Fruit fly (Drosophila melanogaster) whole organism, embryonic: ENCODE data around the gene CG10738.

ENCODE experiments used
- Aef1 ChIP-seq: fragments of 200-800 bp; sonication (Bioruptor generic); IDR thresholded peaks from 3 replicates; pipeline ENCODE4 v1.3.6; 2022; ENCODE audit warnings: missing biosample characterization, missing genetic modification characterization
- Atf3 ChIP-seq: fragments of 200-800 bp; sonication (Bioruptor generic); optimal IDR thresholded peaks from 3 replicates; lab custom pipeline; 2016; ENCODE audit warnings: missing biosample characterization, missing genetic modification characterization
- Bgb ChIP-seq: fragments of 200-800 bp; sonication (Bioruptor generic); IDR thresholded peaks from 2 replicates; pipeline ENCODE4 v1.3.6; 2022; ENCODE audit warnings: missing biosample characterization, missing genetic modification characterization; ENCODE audit not compliant: partially characterized antibody
- CG11723 ChIP-seq: fragments of 200-800 bp; sonication (Bioruptor generic); optimal IDR thresholded peaks from 2 replicates; lab custom pipeline; 2017; ENCODE audit warnings: missing biosample characterization, mild to moderate bottlenecking, missing genetic modification characterization
- CG1233 ChIP-seq: fragments of 200-800 bp; sonication (Bioruptor generic); optimal IDR thresholded peaks from 4 replicates; lab custom pipeline; 2018; ENCODE audit warnings: missing biosample characterization, mild to moderate bottlenecking, missing genetic modification characterization
- CG16863 ChIP-seq: fragments of 200-800 bp; sonication (Bioruptor generic); optimal IDR thresholded peaks from 3 replicates; lab custom pipeline; 2016; ENCODE audit warnings: missing biosample characterization, missing genetic modification characterization
- CG17359 ChIP-seq: fragments of 200-800 bp; sonication (Bioruptor generic); optimal IDR thresholded peaks from 3 replicates; lab custom pipeline; 2018; ENCODE audit warnings: missing biosample characterization, mild to moderate bottlenecking, missing genetic modification characterization, moderate library complexity
- CG30403 ChIP-seq: fragments of 200-800 bp; sonication (Bioruptor generic); optimal IDR thresholded peaks from 3 replicates; lab custom pipeline; 2016; ENCODE audit warnings: missing biosample characterization, missing genetic modification characterization
- CG32767 ChIP-seq: fragments of 200-800 bp; sonication (Bioruptor generic); IDR thresholded peaks from 2 replicates; pipeline ENCODE4 v1.3.6; 2022; ENCODE audit warnings: missing biosample characterization, missing genetic modification characterization
- CG34422 ChIP-seq: fragments of 200-800 bp; sonication (Bioruptor generic); IDR thresholded peaks from 3 replicates; pipeline ENCODE4 v1.3.6; 2022; ENCODE audit warnings: missing biosample characterization, missing genetic modification characterization
- CG3995 ChIP-seq: fragments of 200-800 bp; sonication (Bioruptor generic); optimal IDR thresholded peaks from 3 replicates; lab custom pipeline; 2016; ENCODE audit warnings: missing biosample characterization, missing genetic modification characterization
- CG4404 ChIP-seq: fragments of 200-800 bp; sonication (Bioruptor generic); IDR thresholded peaks from 2 replicates; pipeline ENCODE4 v1.3.6; 2022; ENCODE audit warnings: missing biosample characterization, missing genetic modification characterization
- CG5245 ChIP-seq: fragments of 200-800 bp; sonication (Bioruptor generic); optimal IDR thresholded peaks from 3 replicates; lab custom pipeline; 2016; ENCODE audit warnings: missing biosample characterization, missing genetic modification characterization
- CG6813 ChIP-seq: fragments of 200-800 bp; sonication (Bioruptor generic); optimal IDR thresholded peaks from 2 replicates; lab custom pipeline; 2017; ENCODE audit warnings: missing biosample characterization, missing genetic modification characterization, mild to moderate bottlenecking, moderate library complexity, missing genetic modification reagents
- CG7357 ChIP-seq: fragments of 200-800 bp; sonication (Bioruptor generic); IDR thresholded peaks from 3 replicates; pipeline ENCODE4 v1.3.6; 2022; ENCODE audit warnings: missing biosample characterization, missing genetic modification characterization
- CoRest ChIP-seq: fragments of 200-800 bp; sonication (Bioruptor generic); optimal IDR thresholded peaks from 3 replicates; lab custom pipeline; 2018; ENCODE audit warnings: missing biosample characterization, mild to moderate bottlenecking, missing genetic modification characterization, moderate library complexity
- D19A ChIP-seq: fragments of 200-800 bp; optimal IDR thresholded peaks from 3 replicates; lab custom pipeline; 2019; ENCODE audit warnings: missing biosample characterization, mild to moderate bottlenecking, missing genetic modification characterization, moderate library complexity
- Dad ChIP-seq: fragments of 200-800 bp; sonication (Bioruptor generic); optimal IDR thresholded peaks from 3 replicates; lab custom pipeline; 2016; ENCODE audit warnings: missing biosample characterization, missing genetic modification characterization
- Doc3 ChIP-seq: fragments of 200-800 bp; sonication (Bioruptor generic); IDR thresholded peaks from 3 replicates; pipeline ENCODE4 v1.3.6; 2022; ENCODE audit warnings: missing biosample characterization, missing genetic modification characterization; ENCODE audit not compliant: partially characterized antibody
- Dp ChIP-seq: fragments of 200-800 bp; sonication (Bioruptor generic); optimal IDR thresholded peaks from 2 replicates; lab custom pipeline; 2018; ENCODE audit warnings: missing biosample characterization, mild to moderate bottlenecking, missing genetic modification characterization, moderate library complexity
- Dref ChIP-seq: fragments of 200-800 bp; sonication (Bioruptor generic); IDR thresholded peaks from 2 replicates; pipeline ENCODE4 v1.3.6; 2022; ENCODE audit warnings: missing biosample characterization, missing genetic modification characterization
- Elba2 ChIP-seq: fragments of 200-800 bp; sonication (Bioruptor generic); optimal IDR thresholded peaks from 3 replicates; lab custom pipeline; 2016; ENCODE audit warnings: missing biosample characterization, missing genetic modification characterization
- Ets65A ChIP-seq: fragments of 200-800 bp; sonication (Bioruptor generic); peaks from one replicate; lab custom pipeline; 2016; ENCODE audit warnings: missing biosample characterization, missing genetic modification characterization
- GATAe ChIP-seq: fragments of 200-800 bp; sonication (Bioruptor generic); conservative IDR thresholded peaks from 2 replicates; pipeline ENCODE4 v1.3.6; 2022; ENCODE audit warnings: missing biosample characterization, missing genetic modification characterization
- Gug ChIP-seq: fragments of 200-800 bp; sonication (Bioruptor generic); IDR thresholded peaks from 4 replicates; pipeline ENCODE4 v1.3.6; 2022; ENCODE audit warnings: missing biosample characterization, missing genetic modification characterization
- Hr3 ChIP-seq: fragments of 200-800 bp; sonication (Bioruptor generic); optimal IDR thresholded peaks from 3 replicates; lab custom pipeline; 2016; ENCODE audit warnings: missing biosample characterization, missing genetic modification characterization
- Hr39 ChIP-seq: fragments of >200 bp; optimal IDR thresholded peaks from 2 replicates; lab custom pipeline; 2017
- Jarid2 ChIP-seq: fragments of 200-800 bp; sonication (Bioruptor generic); optimal IDR thresholded peaks from 3 replicates; lab custom pipeline; 2017; ENCODE audit warnings: mild to moderate bottlenecking, missing biosample characterization, missing genetic modification reagents, missing genetic modification characterization
- Ptx1 ChIP-seq: fragments of 200-800 bp; sonication (Bioruptor generic); IDR thresholded peaks from 2 replicates; pipeline ENCODE4 v1.3.6; 2022; ENCODE audit warnings: missing biosample characterization, missing genetic modification characterization
- Sox102F ChIP-seq: fragments of 200-800 bp; sonication (Bioruptor generic); optimal IDR thresholded peaks from 2 replicates; lab custom pipeline; 2018; ENCODE audit warnings: missing biosample characterization, mild to moderate bottlenecking, missing genetic modification characterization, moderate library complexity
- Xbp1 ChIP-seq: fragments of 200-800 bp; sonication (Bioruptor generic); optimal IDR thresholded peaks from 3 replicates; lab custom pipeline; 2016; ENCODE audit warnings: missing biosample characterization, mild to moderate bottlenecking, missing genetic modification characterization
- ato ChIP-seq: fragments of 200-800 bp; sonication (Bioruptor generic); IDR thresholded peaks from 2 replicates; pipeline ENCODE4 v1.3.6; 2022; ENCODE audit warnings: missing biosample characterization, missing genetic modification characterization; ENCODE audit not compliant: partially characterized antibody
- bab2 ChIP-seq: fragments of 200-800 bp; sonication (Bioruptor generic); optimal IDR thresholded peaks from 2 replicates; lab custom pipeline; 2016; ENCODE audit warnings: missing biosample characterization, missing genetic modification characterization
- cad ChIP-seq: fragments of >200 bp; optimal IDR thresholded peaks from 2 replicates; lab custom pipeline; 2017; ENCODE audit warnings: missing biosample characterization, missing genetic modification characterization
- cg ChIP-seq: fragments of 200-800 bp; sonication (Bioruptor generic); optimal IDR thresholded peaks from 3 replicates; lab custom pipeline; 2019; ENCODE audit warnings: missing biosample characterization, mild to moderate bottlenecking, missing genetic modification characterization, moderate library complexity
- chn ChIP-seq: fragments of 200-800 bp; sonication (Bioruptor generic); optimal IDR thresholded peaks from 2 replicates; lab custom pipeline; 2016; ENCODE audit warnings: missing biosample characterization, missing genetic modification characterization
- danr ChIP-seq: fragments of 200-800 bp; sonication (Bioruptor generic); IDR thresholded peaks from 2 replicates; pipeline ENCODE4 v1.3.6; 2022; ENCODE audit warnings: missing biosample characterization, missing genetic modification characterization
- dmrt99B ChIP-seq: fragments of 200-800 bp; sonication (Bioruptor generic); optimal IDR thresholded peaks from 2 replicates; lab custom pipeline; 2018; ENCODE audit warnings: missing biosample characterization, mild to moderate bottlenecking, missing genetic modification characterization, moderate library complexity
- emc ChIP-seq: fragments of 200-800 bp; sonication (Bioruptor generic); optimal IDR thresholded peaks from 2 replicates; lab custom pipeline; 2016; ENCODE audit warnings: missing biosample characterization, missing genetic modification characterization
- gcm ChIP-seq: fragments of 200-800 bp; sonication (Bioruptor generic); optimal IDR thresholded peaks from 2 replicates; lab custom pipeline; 2019; ENCODE audit warnings: missing biosample characterization, mild to moderate bottlenecking, missing genetic modification characterization, moderate library complexity
- gem ChIP-seq: fragments of 200-800 bp; sonication (Bioruptor generic); optimal IDR thresholded peaks from 2 replicates; lab custom pipeline; 2019; ENCODE audit warnings: missing biosample characterization, mild to moderate bottlenecking, missing genetic modification characterization, moderate library complexity
- gsb-n ChIP-seq: fragments of 200-800 bp; sonication (Bioruptor generic); optimal IDR thresholded peaks from 3 replicates; lab custom pipeline; 2018; ENCODE audit warnings: missing biosample characterization, mild to moderate bottlenecking, missing genetic modification characterization
- hbn ChIP-seq: fragments of 200-800 bp; sonication (Bioruptor generic); IDR thresholded peaks from 2 replicates; pipeline ENCODE4 v1.3.6; 2022; ENCODE audit warnings: missing biosample characterization, missing genetic modification characterization; ENCODE audit not compliant: partially characterized antibody
- kah ChIP-seq: fragments of 200-800 bp; sonication (Bioruptor generic); optimal IDR thresholded peaks from 2 replicates; lab custom pipeline; 2018; ENCODE audit warnings: missing biosample characterization, mild to moderate bottlenecking, missing genetic modification characterization
- pita ChIP-seq: fragments of 200-800 bp; sonication (Bioruptor generic); optimal IDR thresholded peaks from 2 replicates; lab custom pipeline; 2017; ENCODE audit warnings: missing biosample characterization, mild to moderate bottlenecking, missing genetic modification characterization
- sc ChIP-seq, 3 experiments: fragments of >200 bp in 2 of 3; fragments of 200-800 bp in 1 of 3; sonication (Bioruptor generic) in 1 of 3; optimal IDR thresholded peaks; 2 replicates in 2 of 3; 3 replicates in 1 of 3; lab custom pipeline; 2017; ENCODE audit warnings: mild to moderate bottlenecking in 1 of 3, missing biosample characterization in 1 of 3, missing genetic modification characterization in 1 of 3, missing genetic modification reagents in 1 of 3
- sisA ChIP-seq: fragments of 200-800 bp; sonication (Bioruptor generic); IDR thresholded peaks from 2 replicates; pipeline ENCODE4 v1.3.6; 2022; ENCODE audit warnings: missing biosample characterization, missing genetic modification characterization
- slbo ChIP-seq: fragments of 200-800 bp; sonication (Bioruptor generic); IDR thresholded peaks from 2 replicates; pipeline ENCODE4 v1.3.6; 2022; ENCODE audit warnings: missing biosample characterization, missing genetic modification characterization
- sqz ChIP-seq: fragments of 200-800 bp; sonication (Bioruptor generic); optimal IDR thresholded peaks from 3 replicates; lab custom pipeline; 2018; ENCODE audit warnings: missing biosample characterization, mild to moderate bottlenecking, missing genetic modification characterization
- trem ChIP-seq: fragments of 200-800 bp; optimal IDR thresholded peaks from 3 replicates; lab custom pipeline; 2019; ENCODE audit warnings: missing biosample characterization, mild to moderate bottlenecking, missing genetic modification characterization, moderate library complexity
- yki ChIP-seq: fragments of >200 bp; optimal IDR thresholded peaks from 3 replicates; lab custom pipeline; 2018

CG10738 gene

dm6 chr3L:13410999-13411398 is 39.6 kb upstream of the CG10738 start (continued):
- TF ChIP-seq Bgb (GFP tag; lab: Robert Waterston, UW), result peak; percentile 62
- no peak for TF ChIP-seq CG11723 (GFP tag; lab: Kevin White, UChicago)
- TF ChIP-seq hbn, result no peak
- peak; percentile 70 for TF ChIP-seq Ets65A (GFP tag; lab: Kevin White, UChicago)
- TF ChIP-seq sc (optimal IDR thresholded peaks at IDR 0.05; lab: Kevin White, UChicago), result no peak
- no peak for TF ChIP-seq sc (GFP tag; optimal IDR thresholded peaks at IDR 0.05; lab: Kevin White, UChicago)
- TF ChIP-seq dmrt99B (tag; lab: Kevin White, UChicago), result no peak
- no peak for TF ChIP-seq danr (GFP tag; lab: Robert Waterston, UW)
- TF ChIP-seq CG7357 (GFP tag; lab: Robert Waterston, UW), result no peak
- TF ChIP-seq CG3995, result peak; percentile 77
- no peak for TF ChIP-seq sqz (GFP tag; lab: Kevin White, UChicago)
- TF ChIP-seq Dad, result no peak
- TF ChIP-seq cad (GFP tag; lab: Kevin White, UChicago), result no peak
- no peak for TF ChIP-seq emc (GFP tag; lab: Kevin White, UChicago)
- TF ChIP-seq Atf3 (GFP tag; lab: Kevin White, UChicago), result no peak
- peak; percentile 11 for TF ChIP-seq bab2 (GFP tag; lab: Kevin White, UChicago)
- TF ChIP-seq Jarid2 (GFP tag; lab: Kevin White, UChicago), result peak; percentile 34
- TF ChIP-seq Doc3 (GFP tag; lab: Robert Waterston, UW), result no peak
- no peak for TF ChIP-seq CG6813 (GFP tag; lab: Kevin White, UChicago)
- TF ChIP-seq pita (GFP tag; lab: Kevin White, UChicago), result peak; percentile 50
- TF ChIP-seq gsb-n (tag; lab: Kevin White, UChicago), result no peak
- 0 out of 4 replicates have a peak, but pooled peaks have one; percentile 16 for TF ChIP-seq Gug (GFP tag; lab: Robert Waterston, UW)
- TF ChIP-seq Hr39 (lab: Kevin White, UChicago), result no peak
- TF ChIP-seq sisA (GFP tag; lab: Robert Waterston, UW), result peak; percentile 36
- no peak for TF ChIP-seq GATAe (GFP tag; lab: Robert Waterston, UW)
- TF ChIP-seq Aef1 (GFP tag; lab: Robert Waterston, UW), result 0 out of 3 replicates have a peak, but pooled peaks have one; percentile 16
- TF ChIP-seq D19A (tag; lab: Kevin White, UChicago), result peak; percentile 14
- peak; percentile 49 for TF ChIP-seq CG30403 (GFP tag; lab: Kevin White, UChicago)
- TF ChIP-seq Sox102F (GFP tag; lab: Kevin White, UChicago), result peak; percentile 39
- peak; percentile 97 for TF ChIP-seq Elba2
- no peak for TF ChIP-seq kah (GFP tag; lab: Kevin White, UChicago)
- TF ChIP-seq Xbp1 (GFP tag; lab: Kevin White, UChicago), result peak; percentile 72
- TF ChIP-seq Ptx1 (GFP tag; lab: Robert Waterston, UW), result 0 out of 2 replicates have a peak, but pooled peaks have one; percentile 20
- peak; percentile 13 for TF ChIP-seq chn (GFP tag; lab: Kevin White, UChicago)
- peak; percentile 54 for TF ChIP-seq CG17359 (tag; lab: Kevin White, UChicago)
- TF ChIP-seq cg (GFP tag; lab: Kevin White, UChicago), result no peak
- peak; percentile 8 for TF ChIP-seq CG16863 (GFP tag; lab: Kevin White, UChicago)
- TF ChIP-seq yki (lab: Kevin White, UChicago), result peak; percentile 19
- TF ChIP-seq CG5245 (GFP tag; lab: Kevin White, UChicago), result peak; percentile 61
- TF ChIP-seq Dp (GFP tag; lab: Kevin White, UChicago), result peak; percentile 31
- TF ChIP-seq CG1233 (GFP tag; lab: Kevin White, UChicago), result no peak
- TF ChIP-seq CG32767 (GFP tag; lab: Robert Waterston, UW), result no peak
- TF ChIP-seq Dref (GFP tag; lab: Robert Waterston, UW), result no peak
- peak; percentile 57 for TF ChIP-seq trem (tag; lab: Kevin White, UChicago)
- TF ChIP-seq slbo (GFP tag; lab: Robert Waterston, UW), result peak; percentile 64; the same call in 1 of the 2 replicates
- no peak for TF ChIP-seq CG4404 (GFP tag; lab: Robert Waterston, UW)
- TF ChIP-seq ato (GFP tag; lab: Robert Waterston, UW), result no peak
- peak; percentile 54 for TF ChIP-seq gem
- TF ChIP-seq Hr3, result peak; percentile 33
- peak; percentile 59 for TF ChIP-seq CoRest
- no peak for TF ChIP-seq gcm (GFP tag; lab: Kevin White, UChicago)
- no peak; the same call in 2 of the 3 replicates for TF ChIP-seq CG34422 (GFP tag; lab: Robert Waterston, UW)
